Fruit fly (Drosophila melanogaster): ENCODE data around the gene fd3F.

DNA sequence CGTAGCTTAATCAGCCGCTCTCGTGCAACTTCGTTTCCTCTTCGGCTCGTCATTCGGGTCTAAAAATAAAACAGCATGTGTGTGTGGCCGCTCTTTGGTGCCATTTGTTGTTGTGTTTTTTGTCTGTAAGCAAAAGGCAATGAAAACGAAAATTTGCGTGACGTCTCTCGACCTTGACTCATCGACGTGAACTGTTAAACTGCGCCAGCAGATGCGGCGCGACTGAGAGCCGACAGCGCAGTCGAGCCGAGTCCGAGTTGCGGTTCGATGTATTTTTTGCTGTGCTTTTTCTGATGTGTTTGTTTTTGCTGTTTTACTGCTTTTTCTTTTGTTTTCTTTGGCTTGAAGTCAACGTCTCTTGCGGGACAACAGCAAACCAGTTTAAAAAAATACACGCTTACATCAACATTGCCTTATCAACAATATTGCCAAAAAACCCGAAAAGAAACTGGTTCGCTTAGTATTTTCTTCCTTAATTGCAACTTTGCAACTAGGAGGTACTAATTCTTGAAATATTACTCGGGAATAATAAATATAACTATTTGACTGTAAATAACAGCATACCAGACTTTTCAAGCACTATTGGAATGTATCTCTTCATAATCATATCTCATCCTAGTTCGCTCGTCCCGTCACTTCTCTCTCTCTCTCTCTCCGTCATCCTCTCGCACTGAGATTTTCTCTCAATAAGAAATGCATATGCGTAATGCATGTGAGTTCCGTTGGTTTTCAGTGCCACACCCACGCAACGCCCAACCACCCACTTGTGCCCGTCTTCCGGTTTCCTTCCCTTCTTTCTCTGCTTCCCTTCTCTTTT is 23.8 kb upstream of the fd3F start:
- TF ChIP-seq zf30C (GFP tag; optimal IDR thresholded peaks at IDR 0.05), result peak; percentile 21
- no peak for TF ChIP-seq CG16779 (GFP tag; IDR thresholded peaks at IDR 0.05)
- no peak for TF ChIP-seq org-1 (GFP tag; optimal IDR thresholded peaks at IDR 0.05)
- no peak for TF ChIP-seq Chrac-16 (GFP tag; optimal IDR thresholded peaks at IDR 0.05)
- no peak for TF ChIP-seq dmrt11E (tag; optimal IDR thresholded peaks at IDR 0.05)
- no peak for TF ChIP-seq Dfd (GFP tag; optimal IDR thresholded peaks at IDR 0.05)
- TF ChIP-seq CG14667 (GFP tag; IDR thresholded peaks at IDR 0.05), result no peak

Data from whole organism, embryonic.